Worm (Caenorhabditis elegans): ENCODE results near the gene F08D12.2.

The F08D12.2 gene

ce11 chrII:2741405-2741804 lies 40.0 kb upstream of the F08D12.2 start:
- TF ChIP-seq gmeb-1 (tag; optimal IDR thresholded peaks at IDR 0.05) (no peak), ama-1 (optimal IDR thresholded peaks at IDR 0.05) (no peak), blmp-1 (tag; optimal IDR thresholded peaks at IDR 0.05; ENCODE audit: insufficient read depth) (no peak)

ce11 chrII:2742251-2742650 lies 39.2 kb upstream of the F08D12.2 start, which contains the start of gene T05A8.7:
T05A8.7 (minus strand) TSS chrII:2742351.
- TF ChIP-seq nhr-6 (tag; optimal IDR thresholded peaks at IDR 0.05): no peak
- no peak for TF ChIP-seq nhr-25 (tag; optimal IDR thresholded peaks at IDR 0.05)
- TF ChIP-seq snpc-4 (tag; optimal IDR thresholded peaks at IDR 0.05): no peak
- no peak for TF ChIP-seq Y55F3AM.14 (GFP tag; optimal IDR thresholded peaks at IDR 0.05)
- TF ChIP-seq ZK546.5 (tag; optimal IDR thresholded peaks at IDR 0.05): no peak
- no peak for TF ChIP-seq C34F6.9 (tag; optimal IDR thresholded peaks at IDR 0.05)
- TF ChIP-seq zag-1 (tag; optimal IDR thresholded peaks at IDR 0.05): no peak
- no peak for TF ChIP-seq dmd-4 (tag; optimal IDR thresholded peaks at IDR 0.05)
- no peak for TF ChIP-seq crh-2 (tag; optimal IDR thresholded peaks at IDR 0.05)
- TF ChIP-seq nhr-11 (tag; optimal IDR thresholded peaks at IDR 0.05): no peak
- no peak for TF ChIP-seq nhr-237 (tag; optimal IDR thresholded peaks at IDR 0.05)
- TF ChIP-seq nhr-129 (tag; optimal IDR thresholded peaks at IDR 0.05): no peak
- TF ChIP-seq nhr-77 (tag; optimal IDR thresholded peaks at IDR 0.05): no peak

DNA sequence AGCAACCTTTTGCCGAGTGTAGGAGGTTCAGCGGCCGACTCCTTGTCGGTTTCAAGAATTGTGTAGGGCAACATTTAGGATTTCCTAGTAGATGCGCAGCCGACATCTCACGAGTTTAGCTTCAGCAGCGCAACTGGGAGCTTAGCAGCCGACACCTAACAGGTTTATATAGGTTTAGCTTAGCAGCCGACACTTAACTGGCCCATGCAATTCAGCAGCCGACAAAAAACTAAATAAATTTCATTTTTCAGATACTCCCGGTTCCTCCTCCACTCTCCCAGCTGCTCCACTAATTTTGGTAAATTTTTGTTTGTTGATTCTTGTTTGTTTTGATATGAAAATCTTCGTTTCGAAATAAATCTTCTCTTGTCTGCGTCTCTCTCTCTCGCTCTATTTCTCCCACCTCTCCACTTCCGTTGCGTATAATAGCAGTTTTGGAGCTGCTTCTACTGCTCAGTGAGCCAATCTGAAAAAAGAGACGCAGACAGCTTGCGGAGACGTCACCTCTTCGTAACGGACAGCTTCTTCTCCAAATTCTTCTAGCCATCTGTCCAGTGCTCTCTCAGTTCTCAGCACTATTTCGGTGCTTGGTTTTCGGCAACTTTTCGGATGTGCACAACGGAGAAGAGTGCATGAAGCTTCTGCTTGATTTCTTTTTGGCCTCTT lies 33.4 kb upstream of the F08D12.2 start:
- TF ChIP-seq mbf-1 (tag; optimal IDR thresholded peaks at IDR 0.05): no peak
- TF ChIP-seq egl-27 (tag; optimal IDR thresholded peaks at IDR 0.05): peak; percentile 23
- TF ChIP-seq lin-11 (tag; optimal IDR thresholded peaks at IDR 0.05): peak; percentile 45
- TF ChIP-seq ZK546.5 (tag; optimal IDR thresholded peaks at IDR 0.05): no peak
- no peak for TF ChIP-seq nhr-11 (tag; optimal IDR thresholded peaks at IDR 0.05)
- TF ChIP-seq snpc-4 (tag; optimal IDR thresholded peaks at IDR 0.05): peak; percentile 65
- no peak for TF ChIP-seq alr-1 (tag; optimal IDR thresholded peaks at IDR 0.05)
- TF ChIP-seq Y55F3AM.14 (GFP tag; optimal IDR thresholded peaks at IDR 0.05): no peak
- no peak for TF ChIP-seq nhr-12 (tag; optimal IDR thresholded peaks at IDR 0.05)
- TF ChIP-seq nhr-23 (tag; optimal IDR thresholded peaks at IDR 0.05): no peak
- TF ChIP-seq aly-2 (tag; optimal IDR thresholded peaks at IDR 0.05): no peak
- TF ChIP-seq zag-1 (tag; optimal IDR thresholded peaks at IDR 0.05): peak; percentile 82
- no peak for TF ChIP-seq ztf-1 (GFP tag; conservative IDR thresholded peaks at IDR 0.05)
- peak; percentile 22 to 68 for TF ChIP-seq lsy-2 (tag; optimal IDR thresholded peaks at IDR 0.05)
- TF ChIP-seq mab-5 (tag; optimal IDR thresholded peaks at IDR 0.05): peak; percentile 29
- TF ChIP-seq C34F6.9 (tag; optimal IDR thresholded peaks at IDR 0.05): peak; percentile 90
- no peak for TF ChIP-seq dmd-4 (tag; optimal IDR thresholded peaks at IDR 0.05)
- TF ChIP-seq ztf-11 (tag; optimal IDR thresholded peaks at IDR 0.05): no peak
- TF ChIP-seq F13H6.1 (tag; optimal IDR thresholded peaks at IDR 0.05): peak; percentile 74
- TF ChIP-seq gmeb-1 (tag; optimal IDR thresholded peaks at IDR 0.05): no peak
- no peak for TF ChIP-seq lin-39 (tag; optimal IDR thresholded peaks at IDR 0.05)
- TF ChIP-seq sma-9 (GFP tag; optimal IDR thresholded peaks at IDR 0.05): no peak
- no peak for TF ChIP-seq sma-9 (tag; optimal IDR thresholded peaks at IDR 0.05)
- no peak for TF ChIP-seq elt-3 (tag; optimal IDR thresholded peaks at IDR 0.05)
- no peak for TF ChIP-seq sem-4 (tag; optimal IDR thresholded peaks at IDR 0.05)
- peak in 1 of 2 experiments; percentile 41 for TF ChIP-seq mdl-1 (tag; optimal IDR thresholded peaks at IDR 0.05)
- TF ChIP-seq blmp-1 (tag; optimal IDR thresholded peaks at IDR 0.05; ENCODE audit: insufficient read depth): no peak
- peak; percentile 73 for TF ChIP-seq nhr-129 (tag; optimal IDR thresholded peaks at IDR 0.05)
- TF ChIP-seq fos-1 (tag; optimal IDR thresholded peaks at IDR 0.05): no peak
- TF ChIP-seq ztf-4 (tag; optimal IDR thresholded peaks at IDR 0.05): no peak
- no peak for TF ChIP-seq ceh-16 (tag; optimal IDR thresholded peaks at IDR 0.05)
- no peak for TF ChIP-seq nhr-10 (tag; optimal IDR thresholded peaks at IDR 0.05)
- no peak for TF ChIP-seq lin-13 (GFP tag; optimal IDR thresholded peaks at IDR 0.05)
- peak; percentile 28 for TF ChIP-seq crh-2 (tag; optimal IDR thresholded peaks at IDR 0.05)
- no peak for TF ChIP-seq nhr-21 (tag; optimal IDR thresholded peaks at IDR 0.05)
- no peak for TF ChIP-seq peb-1 (tag; optimal IDR thresholded peaks at IDR 0.05)
- TF ChIP-seq unc-62 (GFP tag; optimal IDR thresholded peaks at IDR 0.05): no peak
- no peak for TF ChIP-seq nhr-25 (tag; optimal IDR thresholded peaks at IDR 0.05)
- TF ChIP-seq elt-1 (tag; optimal IDR thresholded peaks at IDR 0.05): no peak
- no peak for TF ChIP-seq unc-39 (tag; optimal IDR thresholded peaks at IDR 0.05)
- TF ChIP-seq R02D3.7 (tag; optimal IDR thresholded peaks at IDR 0.05): no peak
- TF ChIP-seq skn-1 (tag; optimal IDR thresholded peaks at IDR 0.05): no peak
- TF ChIP-seq nhr-77 (tag; optimal IDR thresholded peaks at IDR 0.05): no peak
- TF ChIP-seq nhr-6 (tag; optimal IDR thresholded peaks at IDR 0.05): peak; percentile 15
- peak; percentile 56 for TF ChIP-seq ceh-82 (tag; optimal IDR thresholded peaks at IDR 0.05)
- peak; percentile 87 for TF ChIP-seq unc-55 (GFP tag; optimal IDR thresholded peaks at IDR 0.05)
- TF ChIP-seq ama-1 (optimal IDR thresholded peaks at IDR 0.05): no peak
- no peak for TF ChIP-seq nhr-237 (tag; optimal IDR thresholded peaks at IDR 0.05)

Measured in whole organism, L2 larva.